Fruit fly (Drosophila melanogaster): ENCODE data around the gene CG33128.

CG33128 gene

dm6 chr2L:1470009-1470408 lies 23.9 kb upstream of the CG33128 start (continued):
- TF ChIP-seq CG11456 (GFP tag; IDR thresholded peaks at IDR 0.05) (no peak), nerfin-1 (tag; optimal IDR thresholded peaks at IDR 0.05) (peak; percentile 35), Dp (GFP tag; optimal IDR thresholded peaks at IDR 0.05) (no peak), Dip3 (GFP tag; optimal IDR thresholded peaks at IDR 0.05) (no peak), CG7271 (tag; optimal IDR thresholded peaks at IDR 0.05) (no peak), ranshi (GFP tag; IDR thresholded peaks at IDR 0.05) (no peak), h (optimal IDR thresholded peaks at IDR 0.05) (no peak), Bdp1 (GFP tag; optimal IDR thresholded peaks at IDR 0.05) (no peak), org-1 (GFP tag; optimal IDR thresholded peaks at IDR 0.05) (peak; percentile 6), CG10274 (GFP tag; optimal IDR thresholded peaks at IDR 0.05) (no peak), Hey (tag; optimal IDR thresholded peaks at IDR 0.05) (no peak), Mes4 (GFP tag; optimal IDR thresholded peaks at IDR 0.05) (no peak), CG10959 (GFP tag; IDR thresholded peaks at IDR 0.05) (0 out of 2 replicates have a peak, but pooled peaks have one; percentile 24), Lhr (GFP tag; optimal IDR thresholded peaks at IDR 0.05) (no peak), nom (GFP tag; optimal IDR thresholded peaks at IDR 0.05) (no peak), CG9932 (GFP tag; IDR thresholded peaks at IDR 0.05) (no peak), CG13775 (GFP tag; optimal IDR thresholded peaks at IDR 0.05) (no peak), CG7786 (GFP tag; optimal IDR thresholded peaks at IDR 0.05) (no peak), unc-4 (GFP tag; IDR thresholded peaks at IDR 0.05; ENCODE audit: partially characterized antibody) (no peak), hkb (optimal IDR thresholded peaks at IDR 0.05) (no peak), hkb (GFP tag; IDR thresholded peaks at IDR 0.05) (no peak), CG34376 (GFP tag; optimal IDR thresholded peaks at IDR 0.05) (no peak), CG4282 (GFP tag; optimal IDR thresholded peaks at IDR 0.05) (no peak), CG9817 (tag; optimal IDR thresholded peaks at IDR 0.05) (no peak), fd64A (GFP tag; optimal IDR thresholded peaks at IDR 0.05) (no peak), Abd-B (GFP tag; optimal IDR thresholded peaks at IDR 0.05) (no peak), Dbx (GFP tag; IDR thresholded peaks at IDR 0.05) (no peak), Side (GFP tag; optimal IDR thresholded peaks at IDR 0.05) (no peak), CG2116 (GFP tag; optimal IDR thresholded peaks at IDR 0.05) (no peak), CTCF (GFP tag; optimal IDR thresholded peaks at IDR 0.05) (no peak), eyg (GFP tag; optimal IDR thresholded peaks at IDR 0.05) (no peak), sd (tag; optimal IDR thresholded peaks at IDR 0.05) (no peak), CG12219 (GFP tag; optimal IDR thresholded peaks at IDR 0.05) (no peak), pfk (GFP tag; optimal IDR thresholded peaks at IDR 0.05) (no peak), CG14014 (GFP tag; IDR thresholded peaks at IDR 0.05) (no peak), CG7963 (GFP tag; IDR thresholded peaks at IDR 0.05; ENCODE audit: partially characterized antibody) (no peak), mirr (GFP tag; optimal IDR thresholded peaks at IDR 0.05) (no peak), CG30431 (GFP tag; optimal IDR thresholded peaks at IDR 0.05) (no peak), Hmx (GFP tag; optimal IDR thresholded peaks at IDR 0.05) (no peak), ci (GFP tag; IDR thresholded peaks at IDR 0.05) (peak; percentile 56; the same call in 1 of the 3 replicates), dmrt11E (tag; optimal IDR thresholded peaks at IDR 0.05) (peak; percentile 67), Opbp (GFP tag; IDR thresholded peaks at IDR 0.05; ENCODE audit: partially characterized antibody) (no peak), ind (GFP tag; optimal IDR thresholded peaks at IDR 0.05) (no peak), Sox102F (GFP tag; optimal IDR thresholded peaks at IDR 0.05) (no peak), CG9727 (GFP tag; optimal IDR thresholded peaks at IDR 0.05) (peak; percentile 47), CG7372 (GFP tag; IDR thresholded peaks at IDR 0.05) (no peak), tna (GFP tag; IDR thresholded peaks at IDR 0.05; ENCODE audit: partially characterized antibody) (no peak), CG15073 (GFP tag; optimal IDR thresholded peaks at IDR 0.05) (no peak), vvl (GFP tag; IDR thresholded peaks at IDR 0.05) (no peak; the same call in 1 of the 2 replicates), tap (tag; optimal IDR thresholded peaks at IDR 0.05) (no peak), CG32767 (GFP tag; IDR thresholded peaks at IDR 0.05) (no peak), dysf (GFP tag; IDR thresholded peaks at IDR 0.05) (0 out of 3 replicates have a peak, but pooled peaks have one; percentile 23), peb (GFP tag; IDR thresholded peaks at IDR 0.05) (no peak)
